Worm (Caenorhabditis elegans): Measurements from ENCODE around the gene F47B8.5.

DNA sequence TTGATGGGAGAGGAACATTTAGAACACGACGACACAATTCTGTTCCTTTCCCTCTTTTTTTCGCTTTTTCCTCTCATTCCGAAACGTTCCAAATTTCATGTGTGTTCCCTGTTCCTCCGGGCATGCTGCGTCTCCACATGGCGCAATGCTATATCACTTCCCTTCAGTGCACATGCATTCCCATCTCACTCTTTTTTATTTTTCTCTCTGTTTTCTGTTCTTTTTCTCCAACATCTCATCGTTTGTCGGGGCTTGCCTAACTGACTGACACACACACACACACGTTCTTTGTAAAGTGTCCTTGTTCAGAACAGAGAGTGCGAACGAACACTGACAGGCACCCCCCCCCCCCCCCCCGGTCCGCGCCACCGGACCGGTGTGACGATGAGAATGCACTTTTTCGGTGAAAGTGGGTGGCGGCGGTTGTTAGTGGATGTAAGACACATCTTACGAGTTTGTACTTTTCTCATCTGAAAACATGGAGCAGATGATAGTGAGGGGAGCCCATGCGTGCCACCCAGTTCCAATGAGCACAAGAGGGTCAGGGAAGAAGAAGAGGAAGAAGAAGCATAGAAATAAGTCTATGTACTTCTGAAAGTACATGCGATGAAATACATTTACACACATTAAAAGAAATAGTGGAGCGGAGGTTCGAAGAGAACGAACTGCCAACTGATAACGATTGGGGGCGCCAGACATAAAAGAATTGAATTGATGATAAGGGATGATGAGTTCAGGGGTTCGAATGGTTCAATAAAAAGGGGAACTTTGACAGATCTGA is 40.8 kb upstream of the F47B8.5 start:
- TF ChIP-seq med-1 (GFP tag; optimal IDR thresholded peaks at IDR 0.05; ENCODE audit: insufficient read depth), result no peak
- TF ChIP-seq ref-1 (GFP tag; conservative IDR thresholded peaks at IDR 0.05), result no peak
- TF ChIP-seq ztf-29 (GFP tag; IDR thresholded peaks at IDR 0.05), result no peak
- TF ChIP-seq klf-2 (GFP tag; conservative IDR thresholded peaks at IDR 0.05), result no peak
- TF ChIP-seq flt-1 (GFP tag; IDR thresholded peaks at IDR 0.05), result no peak
- no peak for TF ChIP-seq ztf-23 (GFP tag; IDR thresholded peaks at IDR 0.05)
